Fruit fly (Drosophila melanogaster) whole organism, embryonic: ENCODE data around the gene Acn.

ENCODE experiments used
- Awh ChIP-seq: fragments of 200-800 bp; sonication (Bioruptor generic); IDR thresholded peaks from 2 replicates; pipeline ENCODE4, ENCODE4 v1.3.6; 2022; ENCODE audit warnings: missing biosample characterization, missing genetic modification characterization
- B-H1 ChIP-seq: fragments of 200-800 bp; sonication (Bioruptor generic); IDR thresholded peaks from 3 replicates; pipeline ENCODE4 v1.3.6; 2022; ENCODE audit warnings: missing biosample characterization, missing genetic modification characterization
- CG11456 ChIP-seq: fragments of 200-800 bp; sonication (Bioruptor generic); IDR thresholded peaks from 3 replicates; pipeline ENCODE4 v1.3.6; 2022; ENCODE audit warnings: missing biosample characterization, missing genetic modification characterization
- CG11560 ChIP-seq: fragments of 200-800 bp; sonication (Bioruptor generic); IDR thresholded peaks from 3 replicates; pipeline ENCODE4 v1.3.6; 2022; ENCODE audit warnings: missing biosample characterization, missing genetic modification characterization
- CG13424 ChIP-seq: fragments of 200-800 bp; sonication (Bioruptor generic); optimal IDR thresholded peaks from 2 replicates; lab custom pipeline; 2019; ENCODE audit warnings: missing biosample characterization, mild to moderate bottlenecking, missing genetic modification characterization, moderate library complexity
- CG13775 ChIP-seq: fragments of 200-800 bp; sonication (Bioruptor generic); optimal IDR thresholded peaks from 3 replicates; lab custom pipeline; 2017; ENCODE audit warnings: missing biosample characterization, mild to moderate bottlenecking, missing genetic modification characterization
- CG14710 ChIP-seq: fragments of 200-800 bp; sonication (Bioruptor generic); optimal IDR thresholded peaks from 3 replicates; lab custom pipeline; 2019; ENCODE audit warnings: missing biosample characterization, mild to moderate bottlenecking, missing genetic modification characterization, moderate library complexity
- CG15601 ChIP-seq: fragments of 200-800 bp; sonication (Bioruptor generic); optimal IDR thresholded peaks from 3 replicates; lab custom pipeline; 2019; ENCODE audit warnings: missing biosample characterization, mild to moderate bottlenecking, missing genetic modification characterization, moderate library complexity
- CG16779 ChIP-seq: fragments of 200-800 bp; sonication (Bioruptor generic); IDR thresholded peaks from 2 replicates; pipeline ENCODE4 v1.3.6; 2022; ENCODE audit warnings: missing biosample characterization, missing genetic modification characterization
- CG17186 ChIP-seq: fragments of 200-800 bp; sonication (Bioruptor generic); optimal IDR thresholded peaks from 3 replicates; lab custom pipeline; 2017; ENCODE audit warnings: missing biosample characterization, missing genetic modification reagents, missing genetic modification characterization
- CG17361 ChIP-seq: fragments of 200-800 bp; sonication (Bioruptor generic); IDR thresholded peaks from 3 replicates; pipeline ENCODE4 v1.3.6; 2022; ENCODE audit warnings: missing biosample characterization, missing genetic modification characterization
- CG1792 ChIP-seq: fragments of 200-800 bp; sonication (Bioruptor generic); optimal IDR thresholded peaks from 2 replicates; lab custom pipeline; 2016; ENCODE audit warnings: missing biosample characterization, missing genetic modification characterization
- CG18262 ChIP-seq: fragments of 200-800 bp; optimal IDR thresholded peaks from 3 replicates; lab custom pipeline; 2019; ENCODE audit warnings: missing biosample characterization, mild to moderate bottlenecking, missing genetic modification characterization, moderate library complexity
- CG2889 ChIP-seq: fragments of 200-800 bp; sonication (Bioruptor generic); IDR thresholded peaks from 3 replicates; pipeline ENCODE4 v1.3.6; 2022; ENCODE audit warnings: missing biosample characterization, missing genetic modification characterization
- CG30020 ChIP-seq: fragments of 200-800 bp; optimal IDR thresholded peaks from 2 replicates; lab custom pipeline; 2019; ENCODE audit warnings: missing biosample characterization, mild to moderate bottlenecking, missing genetic modification characterization, moderate library complexity
- CG32767 ChIP-seq: fragments of 200-800 bp; sonication (Bioruptor generic); IDR thresholded peaks from 2 replicates; pipeline ENCODE4 v1.3.6; 2022; ENCODE audit warnings: missing biosample characterization, missing genetic modification characterization
- CG3281 ChIP-seq: fragments of 200-800 bp; sonication (Bioruptor generic); optimal IDR thresholded peaks from 3 replicates; lab custom pipeline; 2017; ENCODE audit warnings: missing biosample characterization, mild to moderate bottlenecking, missing genetic modification characterization
- CG3847 ChIP-seq: fragments of 200-800 bp; sonication (Bioruptor generic); IDR thresholded peaks from 2 replicates; pipeline ENCODE4 v1.3.6; 2022; ENCODE audit warnings: missing biosample characterization, missing genetic modification characterization
- CG6175 ChIP-seq: fragments of 200-800 bp; sonication (Bioruptor generic); IDR thresholded peaks from 3 replicates; pipeline ENCODE4 v1.3.6; 2022; ENCODE audit warnings: missing biosample characterization, missing genetic modification characterization
- CG6791 ChIP-seq: fragments of 200-800 bp; sonication (Bioruptor generic); IDR thresholded peaks from 3 replicates; pipeline ENCODE4 v1.3.6; 2022; ENCODE audit warnings: missing biosample characterization, missing genetic modification characterization; ENCODE audit not compliant: partially characterized antibody
- CG9932 ChIP-seq: fragments of 200-800 bp; sonication (Bioruptor generic); IDR thresholded peaks from 2 replicates; pipeline ENCODE4 v1.3.6; 2022; ENCODE audit warnings: missing biosample characterization, missing genetic modification characterization
- Deaf1 ChIP-seq: fragments of 200-800 bp; optimal IDR thresholded peaks from 3 replicates; lab custom pipeline; 2019; ENCODE audit warnings: missing biosample characterization, mild to moderate bottlenecking, missing genetic modification characterization, moderate library complexity
- Jarid2 ChIP-seq: fragments of 200-800 bp; sonication (Bioruptor generic); optimal IDR thresholded peaks from 3 replicates; lab custom pipeline; 2017; ENCODE audit warnings: mild to moderate bottlenecking, missing biosample characterization, missing genetic modification reagents, missing genetic modification characterization
- MBD-R2 ChIP-seq: fragments of 200-800 bp; sonication (Bioruptor generic); IDR thresholded peaks from 2 replicates; pipeline ENCODE4 v1.3.6; 2022; ENCODE audit warnings: missing biosample characterization, missing genetic modification characterization
- Max ChIP-seq: fragments of 200-800 bp; sonication (Bioruptor generic); optimal IDR thresholded peaks from 2 replicates; lab custom pipeline; 2016; ENCODE audit warnings: missing biosample characterization, mild to moderate bottlenecking, missing genetic modification characterization
- Sin3A ChIP-seq: fragments of >200 bp; optimal IDR thresholded peaks from 2 replicates; lab custom pipeline; 2018
- Six4 ChIP-seq: fragments of 200-800 bp; sonication (Bioruptor generic); optimal IDR thresholded peaks from 2 replicates; lab custom pipeline; 2016; ENCODE audit warnings: missing biosample characterization, missing genetic modification characterization
- ato ChIP-seq: fragments of 200-800 bp; sonication (Bioruptor generic); IDR thresholded peaks from 2 replicates; pipeline ENCODE4 v1.3.6; 2022; ENCODE audit warnings: missing biosample characterization, missing genetic modification characterization; ENCODE audit not compliant: partially characterized antibody
- bab2 ChIP-seq: fragments of 200-800 bp; sonication (Bioruptor generic); optimal IDR thresholded peaks from 2 replicates; lab custom pipeline; 2016; ENCODE audit warnings: missing biosample characterization, missing genetic modification characterization
- bcd ChIP-seq: fragments of 200-800 bp; sonication (Bioruptor generic); optimal IDR thresholded peaks from 2 replicates; lab custom pipeline; 2017; ENCODE audit warnings: missing biosample characterization, mild to moderate bottlenecking, missing genetic modification characterization
- bigmax ChIP-seq: fragments of 200-800 bp; sonication (Bioruptor generic); optimal IDR thresholded peaks from 2 replicates; lab custom pipeline; 2018; ENCODE audit warnings: missing biosample characterization, mild to moderate bottlenecking, missing genetic modification characterization
- croc ChIP-seq: fragments of 200-800 bp; sonication (Bioruptor generic); conservative IDR thresholded peaks from 3 replicates; pipeline ENCODE4 v1.3.6; 2022; ENCODE audit warnings: missing biosample characterization, missing genetic modification characterization
- eyg ChIP-seq: fragments of 200-800 bp; sonication (Bioruptor generic); optimal IDR thresholded peaks from 3 replicates; lab custom pipeline; 2016; ENCODE audit warnings: missing biosample characterization, missing genetic modification characterization
- fd96Cb ChIP-seq: fragments of 200-800 bp; sonication (Bioruptor generic); optimal IDR thresholded peaks from 2 replicates; lab custom pipeline; 2018; ENCODE audit warnings: missing biosample characterization, mild to moderate bottlenecking, missing genetic modification characterization, moderate library complexity
- hkb ChIP-seq, 2 experiments: fragments of 200-800 bp in 1 of 2; fragments of >200 bp in 1 of 2; sonication (Bioruptor generic) in 1 of 2; IDR thresholded peaks in 1 of 2; optimal IDR thresholded peaks in 1 of 2; 2 replicates each; pipeline versions ENCODE4 v1.3.6 to Lab custom; 2017 to 2022; ENCODE audit warnings: missing biosample characterization in 1 of 2, missing genetic modification characterization in 1 of 2
- kni ChIP-seq: fragments of 200-800 bp; sonication (Bioruptor generic); optimal IDR thresholded peaks from 3 replicates; lab custom pipeline; 2017; ENCODE audit warnings: mild to moderate bottlenecking, missing biosample characterization, missing genetic modification reagents, missing genetic modification characterization
- lmd ChIP-seq: fragments of 200-800 bp; sonication (Bioruptor generic); IDR thresholded peaks from 2 replicates; pipeline ENCODE4 v1.3.6; 2022; ENCODE audit warnings: missing biosample characterization, missing genetic modification characterization
- lola ChIP-seq, 3 experiments: fragments of >200 bp in 2 of 3; fragments of 200-800 bp in 1 of 3; sonication (Bioruptor generic) in 1 of 3; optimal IDR thresholded peaks; 2 replicates each; lab custom pipeline; 2017 to 2019; ENCODE audit warnings: missing biosample characterization in 3 of 3, missing genetic modification characterization in 3 of 3, mild to moderate bottlenecking in 1 of 3, moderate library complexity in 1 of 3
- mam ChIP-seq: fragments of 200-800 bp; sonication (Bioruptor generic); optimal IDR thresholded peaks from 3 replicates; lab custom pipeline; 2016; ENCODE audit warnings: missing biosample characterization, missing genetic modification characterization
- nau ChIP-seq: fragments of 200-800 bp; sonication (Bioruptor generic); optimal IDR thresholded peaks from 3 replicates; lab custom pipeline; 2017; ENCODE audit warnings: missing biosample characterization, mild to moderate bottlenecking, missing genetic modification characterization, missing genetic modification reagents
- nom ChIP-seq: fragments of 200-800 bp; sonication (Bioruptor generic); optimal IDR thresholded peaks from 2 replicates; lab custom pipeline; 2017; ENCODE audit warnings: missing biosample characterization, missing genetic modification characterization, mild to moderate bottlenecking, moderate library complexity, missing genetic modification reagents
- pita ChIP-seq: fragments of 200-800 bp; sonication (Bioruptor generic); optimal IDR thresholded peaks from 2 replicates; lab custom pipeline; 2017; ENCODE audit warnings: missing biosample characterization, mild to moderate bottlenecking, missing genetic modification characterization
- repo ChIP-seq: fragments of 200-800 bp; sonication (Bioruptor generic); optimal IDR thresholded peaks from 2 replicates; lab custom pipeline; 2016; ENCODE audit warnings: missing biosample characterization, missing genetic modification characterization
- scrt ChIP-seq: fragments of 200-800 bp; sonication (Bioruptor generic); optimal IDR thresholded peaks from 2 replicates; lab custom pipeline; 2018; ENCODE audit warnings: missing biosample characterization, mild to moderate bottlenecking, missing genetic modification characterization, moderate library complexity
- slbo ChIP-seq: fragments of 200-800 bp; sonication (Bioruptor generic); IDR thresholded peaks from 2 replicates; pipeline ENCODE4 v1.3.6; 2022; ENCODE audit warnings: missing biosample characterization, missing genetic modification characterization
- tin ChIP-seq: fragments of 200-800 bp; sonication (Bioruptor generic); optimal IDR thresholded peaks from 3 replicates; lab custom pipeline; 2016; ENCODE audit warnings: missing biosample characterization, missing genetic modification characterization
- tup ChIP-seq: fragments of 200-800 bp; sonication (Bioruptor generic); optimal IDR thresholded peaks from 2 replicates; lab custom pipeline; 2016; ENCODE audit warnings: missing biosample characterization, mild to moderate bottlenecking, missing genetic modification characterization, moderate library complexity
- wek ChIP-seq: fragments of 200-800 bp; sonication (Bioruptor generic); optimal IDR thresholded peaks from 3 replicates; lab custom pipeline; 2018; ENCODE audit warnings: missing biosample characterization, mild to moderate bottlenecking, missing genetic modification characterization, moderate library complexity
- yki ChIP-seq: fragments of >200 bp; optimal IDR thresholded peaks from 3 replicates; lab custom pipeline; 2018
- zfh1 ChIP-seq: fragments of 200-800 bp; sonication (Bioruptor generic); IDR thresholded peaks from 3 replicates; pipeline ENCODE4 v1.3.6; 2022; ENCODE audit warnings: missing biosample characterization, missing genetic modification characterization

Gene Acn

DNA sequence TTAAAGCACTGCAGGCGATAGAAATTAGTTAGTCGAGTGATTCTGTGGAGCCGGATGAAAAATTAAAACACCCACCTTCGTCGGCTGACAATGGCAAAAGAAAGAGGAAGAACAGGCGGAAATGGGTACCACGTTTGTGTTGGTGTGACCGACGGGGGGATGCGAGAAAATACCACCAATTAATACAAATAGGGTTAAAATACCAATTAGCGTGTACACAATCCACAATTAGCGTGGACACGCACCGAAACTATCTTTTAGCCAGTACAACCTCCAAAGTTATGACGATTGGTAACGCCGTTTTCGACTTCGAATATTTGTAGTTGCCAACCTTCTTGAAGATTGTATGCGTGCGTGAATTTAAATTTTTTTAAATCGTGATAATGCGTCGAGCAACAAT is 36.0 kb upstream of the Acn start, which contains the start of gene RpL30 (continued):
- TF ChIP-seq CG2889 (GFP tag; lab: Robert Waterston, UW) (peak; percentile 63; the same call in 1 of the 3 replicates), repo (GFP tag; lab: Kevin White, UChicago) (peak; percentile 90), Awh (GFP tag; lab: Robert Waterston, UW) (peak; percentile 80), pita (GFP tag; lab: Kevin White, UChicago) (peak; percentile 100), ato (GFP tag; lab: Robert Waterston, UW) (peak; percentile 40; the same call in 1 of the 2 replicates), CG6791 (GFP tag; lab: Robert Waterston, UW) (peak; percentile 64), fd96Cb (peak; percentile 51), wek (GFP tag; lab: Kevin White, UChicago) (peak; percentile 90), zfh1 (GFP tag; lab: Robert Waterston, UW) (peak; percentile 91), hkb (optimal IDR thresholded peaks at IDR 0.05; lab: Kevin White, UChicago) (peak; percentile 63), hkb (GFP tag; IDR thresholded peaks at IDR 0.05; lab: Robert Waterston, UW) (peak; percentile 93), CG32767 (GFP tag; lab: Robert Waterston, UW) (peak; percentile 56), CG1792 (GFP tag; lab: Kevin White, UChicago) (peak; percentile 83), B-H1 (GFP tag; lab: Robert Waterston, UW) (peak; percentile 62; the same call in 1 of the 3 replicates), bab2 (GFP tag; lab: Kevin White, UChicago) (peak; percentile 69), nau (GFP tag; lab: Kevin White, UChicago) (peak; percentile 91), mam (GFP tag; lab: Kevin White, UChicago) (peak; percentile 86), CG9932 (GFP tag; lab: Robert Waterston, UW) (peak; percentile 86), lmd (GFP tag; lab: Robert Waterston, UW) (peak; percentile 72), CG6175 (GFP tag; lab: Robert Waterston, UW) (peak; percentile 82; the same call in 2 of the 3 replicates), kni (peak; percentile 89), CG3847 (GFP tag; lab: Robert Waterston, UW) (peak; percentile 96), Jarid2 (GFP tag; lab: Kevin White, UChicago) (peak; percentile 85), CG13775 (peak; percentile 94), Sin3A (peak; percentile 84), tin (GFP tag; lab: Kevin White, UChicago) (peak; percentile 80), Deaf1 (tag; lab: Kevin White, UChicago) (peak; percentile 60), CG17361 (GFP tag; lab: Robert Waterston, UW) (peak; percentile 78), tup (GFP tag; lab: Kevin White, UChicago) (no peak), yki (lab: Kevin White, UChicago) (no peak), eyg (peak; percentile 86), CG30020 (peak; percentile 60), CG11456 (GFP tag; lab: Robert Waterston, UW) (peak; percentile 93), MBD-R2 (GFP tag; lab: Robert Waterston, UW) (peak; percentile 77), nom (GFP tag; lab: Kevin White, UChicago) (peak; percentile 95), CG3281 (peak; percentile 93), lola (GFP tag; optimal IDR thresholded peaks at IDR 0.05; lab: Kevin White, UChicago) (peak in 1 of 3 experiments; percentile 62), CG14710 (tag; lab: Kevin White, UChicago) (peak; percentile 92), croc (GFP tag; lab: Robert Waterston, UW) (peak; percentile 66; the same call in 2 of the 3 replicates), scrt (GFP tag; lab: Kevin White, UChicago) (peak; percentile 92), slbo (GFP tag; lab: Robert Waterston, UW) (peak; percentile 80), bigmax (GFP tag; lab: Kevin White, UChicago) (peak; percentile 89), CG15601 (tag; lab: Kevin White, UChicago) (peak; percentile 94), Six4 (peak; percentile 73), CG18262 (tag; lab: Kevin White, UChicago) (peak; percentile 79), CG16779 (GFP tag; lab: Robert Waterston, UW) (peak; percentile 91), CG13424 (tag; lab: Kevin White, UChicago) (peak; percentile 70), CG11560 (tag; lab: Robert Waterston, UW) (peak; percentile 79; the same call in 2 of the 3 replicates), Max (GFP tag; lab: Kevin White, UChicago) (peak; percentile 95), CG17186 (peak; percentile 83), bcd (GFP tag; lab: Kevin White, UChicago) (peak; percentile 94)
